Worm (Caenorhabditis elegans) whole organism, L1 larva: Measurements from ENCODE around the gene ymel-1.

Experiments
- nhr-12 ChIP-seq: sonication (generic microtip); optimal IDR thresholded peaks from 2 replicates; lab custom pipeline; 2017; ENCODE audit warnings: missing biosample characterization, missing genetic modification characterization
- nhr-77 ChIP-seq: fragments of 150-350 bp; optimal IDR thresholded peaks from 2 replicates; lab custom pipeline; 2014; ENCODE audit warnings: missing biosample characterization, missing genetic modification characterization
- rnt-1 ChIP-seq: sonication (generic microtip); optimal IDR thresholded peaks from 2 replicates; lab custom pipeline; 2016; ENCODE audit warnings: mild to moderate bottlenecking, missing genetic modification characterization, moderate library complexity, missing compliant biosample characterization

ce11 chrIII:10470927-10471326, 55.0 kb downstream of the ymel-1 start, which contains the start of gene cul-1:
- TF ChIP-seq rnt-1 (tag; lab: Kevin White, UChicago), result no peak
- no peak for TF ChIP-seq nhr-12 (tag; lab: Kevin White, UChicago)
- TF ChIP-seq nhr-77 (tag; lab: Kevin White, UChicago), result no peak
